Fruit fly (Drosophila melanogaster) whole organism, wandering third instar larva: ENCODE data around the gene RtGEF.

Source experiments
- Dfd ChIP-seq: fragments of >200 bp; optimal IDR thresholded peaks from 2 replicates; lab custom pipeline; 2017; ENCODE audit warnings: missing biosample characterization, missing genetic modification characterization
- HLH106 ChIP-seq: fragments of 200-800 bp; optimal IDR thresholded peaks from 3 replicates; lab custom pipeline; 2019; ENCODE audit warnings: missing biosample characterization, mild to moderate bottlenecking, missing genetic modification characterization, moderate library complexity
- Hr78 ChIP-seq: fragments of >200 bp; optimal IDR thresholded peaks from 2 replicates; lab custom pipeline; 2017; ENCODE audit warnings: missing biosample characterization, missing genetic modification characterization
- dl ChIP-seq, 2 experiments: fragments of 175-275, 200-275 bp in 1 of 2; fragments of 200-275 bp in 1 of 2; sonication (Bioruptor generic); optimal IDR thresholded peaks; lab custom pipeline; 2018; ENCODE audit warnings: mild to moderate bottlenecking in 2 of 2, missing biosample characterization in 2 of 2, missing genetic modification characterization in 2 of 2, moderate library complexity in 2 of 2; ENCODE audit not compliant: partially characterized antibody in 2 of 2, insufficient read depth in 1 of 2
- dmrt93B ChIP-seq: fragments of 200-800 bp; sonication (Bioruptor generic); optimal IDR thresholded peaks from 2 replicates; lab custom pipeline; 2018; ENCODE audit warnings: missing biosample characterization, mild to moderate bottlenecking, missing genetic modification characterization
- ey ChIP-seq: fragments of 200-800 bp; sonication (Bioruptor generic); optimal IDR thresholded peaks from 2 replicates; lab custom pipeline; 2016; ENCODE audit warnings: missing biosample characterization, missing genetic modification characterization
- foxo ChIP-seq, 2 experiments: fragments of 200-800 bp; sonication (Bioruptor generic); optimal IDR thresholded peaks; 2 replicates in 1 of 2; 3 replicates in 1 of 2; lab custom pipeline; 2016 to 2017; ENCODE audit warnings: missing biosample characterization in 2 of 2, missing genetic modification characterization in 2 of 2
- h ChIP-seq: fragments of 200-800 bp; sonication (Bioruptor generic); optimal IDR thresholded peaks from 3 replicates; lab custom pipeline; 2016; ENCODE audit warnings: missing biosample characterization, mild to moderate bottlenecking, missing genetic modification characterization
- jim ChIP-seq: fragments of 175-275, 200-325 bp; sonication (Bioruptor generic); optimal IDR thresholded peaks from 2 replicates; lab custom pipeline; 2016; ENCODE audit warnings: missing biosample characterization, mild to moderate bottlenecking, missing genetic modification characterization
- pan ChIP-seq: fragments of >200 bp; optimal IDR thresholded peaks from 2 replicates; lab custom pipeline; 2017
- psq ChIP-seq: fragments of 200-800 bp; sonication (Bioruptor generic); optimal IDR thresholded peaks from 3 replicates; lab custom pipeline; 2017; ENCODE audit warnings: missing biosample characterization, mild to moderate bottlenecking, missing genetic modification characterization, moderate library complexity
- rgr ChIP-seq: fragments of 200-800 bp; sonication (Bioruptor generic); optimal IDR thresholded peaks from 3 replicates; lab custom pipeline; 2016; ENCODE audit warnings: missing biosample characterization, mild to moderate bottlenecking, missing genetic modification characterization
- sv ChIP-seq: fragments of 200-800 bp; sonication (Bioruptor generic); optimal IDR thresholded peaks from 3 replicates; lab custom pipeline; 2016; ENCODE audit warnings: missing biosample characterization, missing genetic modification characterization

- no peak for TF ChIP-seq h (GFP tag; lab: Kevin White, UChicago)
- no peak for TF ChIP-seq jim (GFP tag; lab: Kevin White, UChicago)
- TF ChIP-seq pan (lab: Kevin White, UChicago), result no peak
- no peak for TF ChIP-seq foxo (GFP tag; optimal IDR thresholded peaks at IDR 0.05; lab: Kevin White, UChicago)
- TF ChIP-seq dl (GFP tag; optimal IDR thresholded peaks at IDR 0.05; lab: Kevin White, UChicago; ENCODE audit: insufficient read depth in 1 of 2, partially characterized antibody in 2 of 2), result no peak
- no peak for TF ChIP-seq rgr
- no peak for TF ChIP-seq HLH106
- no peak for TF ChIP-seq sv (GFP tag; lab: Kevin White, UChicago)
- no peak for TF ChIP-seq ey
- no peak for TF ChIP-seq Dfd
- no peak for TF ChIP-seq dmrt93B (GFP tag; lab: Kevin White, UChicago)
- no peak for TF ChIP-seq Hr78 (GFP tag; lab: Kevin White, UChicago)
- TF ChIP-seq psq (GFP tag; lab: Kevin White, UChicago), result no peak
Observed at dm6 chr2L:20313117-20313645, 37.1 kb upstream of the RtGEF start.
